Worm (Caenorhabditis elegans): ENCODE measurements around the gene C04A11.2.

- TF ChIP-seq ref-1 (GFP tag; conservative IDR thresholded peaks at IDR 0.05) (no peak), med-1 (GFP tag; optimal IDR thresholded peaks at IDR 0.05; ENCODE audit: insufficient read depth) (no peak)
Measured at ce11 chrX:13631122-13631672, 37.4 kb downstream of the C04A11.2 start, which contains the start of gene nlg-1.
